Worm (Caenorhabditis elegans): ENCODE data around the gene cal-5.
A peak's percentile ranks its signal among the peaks of the same experiment; 100 is the strongest.

cal-5 gene

ce11 chrX:5116816-5117459 lies 39.2 kb upstream of the cal-5 start, which contains the start of gene apl-1:
Gene apl-1 (minus strand): TSS chrX:5116866.
- TF ChIP-seq ztf-4 (tag; optimal IDR thresholded peaks at IDR 0.05) (no peak), nhr-10 (tag; optimal IDR thresholded peaks at IDR 0.05) (no peak), gmeb-1 (tag; optimal IDR thresholded peaks at IDR 0.05) (no peak), sma-3 (GFP tag; optimal IDR thresholded peaks at IDR 0.05) (peak; percentile 54), blmp-1 (tag; optimal IDR thresholded peaks at IDR 0.05; ENCODE audit: insufficient read depth) (no peak), nhr-6 (tag; optimal IDR thresholded peaks at IDR 0.05) (no peak), lin-13 (GFP tag; optimal IDR thresholded peaks at IDR 0.05) (no peak), elt-1 (tag; optimal IDR thresholded peaks at IDR 0.05) (no peak), unc-62 (GFP tag; optimal IDR thresholded peaks at IDR 0.05) (no peak), unc-55 (GFP tag; optimal IDR thresholded peaks at IDR 0.05) (no peak), mdl-1 (tag; optimal IDR thresholded peaks at IDR 0.05) (no peak), C34F6.9 (tag; optimal IDR thresholded peaks at IDR 0.05) (no peak), skn-1 (tag; optimal IDR thresholded peaks at IDR 0.05) (no peak), nhr-129 (tag; optimal IDR thresholded peaks at IDR 0.05) (peak; percentile 68), mab-5 (tag; optimal IDR thresholded peaks at IDR 0.05) (no peak), F13H6.1 (tag; optimal IDR thresholded peaks at IDR 0.05) (no peak), mbf-1 (tag; optimal IDR thresholded peaks at IDR 0.05) (no peak), ama-1 (optimal IDR thresholded peaks at IDR 0.05) (peak; percentile 9), egl-27 (tag; optimal IDR thresholded peaks at IDR 0.05) (no peak), sma-9 (GFP tag; optimal IDR thresholded peaks at IDR 0.05) (peak; percentile 53), sma-9 (tag; optimal IDR thresholded peaks at IDR 0.05) (no peak), zag-1 (tag; optimal IDR thresholded peaks at IDR 0.05) (no peak), ZK546.5 (tag; optimal IDR thresholded peaks at IDR 0.05) (no peak), crh-2 (tag; optimal IDR thresholded peaks at IDR 0.05) (peak; percentile 1), unc-39 (tag; optimal IDR thresholded peaks at IDR 0.05) (no peak), lin-11 (tag; optimal IDR thresholded peaks at IDR 0.05) (no peak), Y55F3AM.14 (GFP tag; optimal IDR thresholded peaks at IDR 0.05) (no peak), R02D3.7 (tag; optimal IDR thresholded peaks at IDR 0.05) (no peak), sem-4 (tag; optimal IDR thresholded peaks at IDR 0.05) (no peak), fos-1 (tag; optimal IDR thresholded peaks at IDR 0.05) (peak; percentile 7), lsy-2 (tag; optimal IDR thresholded peaks at IDR 0.05) (no peak), nhr-21 (tag; optimal IDR thresholded peaks at IDR 0.05) (peak; percentile 21), elt-3 (tag; optimal IDR thresholded peaks at IDR 0.05) (no peak), ztf-11 (tag; optimal IDR thresholded peaks at IDR 0.05) (no peak), dmd-4 (tag; optimal IDR thresholded peaks at IDR 0.05) (no peak), nhr-237 (tag; optimal IDR thresholded peaks at IDR 0.05) (no peak)

ce11 chrX:5116180-5116579 lies 38.4 kb upstream of the cal-5 start:
- no peak for TF ChIP-seq mbf-1 (tag; optimal IDR thresholded peaks at IDR 0.05)
- TF ChIP-seq lin-13 (GFP tag; optimal IDR thresholded peaks at IDR 0.05): no peak
- no peak for TF ChIP-seq lin-39 (tag; optimal IDR thresholded peaks at IDR 0.05)
- no peak for TF ChIP-seq R02D3.7 (tag; optimal IDR thresholded peaks at IDR 0.05)
- TF ChIP-seq ceh-16 (tag; optimal IDR thresholded peaks at IDR 0.05): no peak
- TF ChIP-seq unc-39 (tag; optimal IDR thresholded peaks at IDR 0.05): no peak
- TF ChIP-seq unc-55 (GFP tag; optimal IDR thresholded peaks at IDR 0.05): no peak
- no peak for TF ChIP-seq peb-1 (tag; optimal IDR thresholded peaks at IDR 0.05)
- TF ChIP-seq Y55F3AM.14 (GFP tag; optimal IDR thresholded peaks at IDR 0.05): no peak
- TF ChIP-seq nhr-6 (tag; optimal IDR thresholded peaks at IDR 0.05): no peak
- TF ChIP-seq nhr-11 (tag; optimal IDR thresholded peaks at IDR 0.05): no peak
- no peak for TF ChIP-seq nhr-77 (tag; optimal IDR thresholded peaks at IDR 0.05)
- TF ChIP-seq sma-9 (GFP tag; optimal IDR thresholded peaks at IDR 0.05): no peak
- no peak for TF ChIP-seq sma-9 (tag; optimal IDR thresholded peaks at IDR 0.05)
- no peak for TF ChIP-seq fos-1 (tag; optimal IDR thresholded peaks at IDR 0.05)
- TF ChIP-seq lin-11 (tag; optimal IDR thresholded peaks at IDR 0.05): no peak
- TF ChIP-seq crh-2 (tag; optimal IDR thresholded peaks at IDR 0.05): no peak
- no peak for TF ChIP-seq ZK546.5 (tag; optimal IDR thresholded peaks at IDR 0.05)
- no peak for TF ChIP-seq dmd-4 (tag; optimal IDR thresholded peaks at IDR 0.05)
- no peak for TF ChIP-seq C34F6.9 (tag; optimal IDR thresholded peaks at IDR 0.05)

ce11 chrX:5115511-5115910 lies 37.8 kb upstream of the cal-5 start:
- TF ChIP-seq mdl-1 (tag; optimal IDR thresholded peaks at IDR 0.05): peak in 1 of 2 experiments; percentile 25
- no peak for TF ChIP-seq blmp-1 (tag; optimal IDR thresholded peaks at IDR 0.05; ENCODE audit: insufficient read depth)
